Fruit fly (Drosophila melanogaster) whole organism, embryonic: Measurements from ENCODE around the gene CG9360.

Experiments
- Atf-2 ChIP-seq: fragments of 200-800 bp; sonication (Bioruptor generic); optimal IDR thresholded peaks from 2 replicates; lab custom pipeline; 2016; ENCODE audit warnings: missing biosample characterization, missing genetic modification characterization
- B-H2 ChIP-seq: fragments of 200-800 bp; sonication (Bioruptor generic); optimal IDR thresholded peaks from 2 replicates; lab custom pipeline; 2018; ENCODE audit warnings: missing biosample characterization, mild to moderate bottlenecking, missing genetic modification characterization
- CG10654 ChIP-seq: fragments of 200-800 bp; sonication (Bioruptor generic); optimal IDR thresholded peaks from 2 replicates; lab custom pipeline; 2016; ENCODE audit warnings: missing biosample characterization, missing genetic modification characterization
- CG10959 ChIP-seq: fragments of 200-800 bp; sonication (Bioruptor generic); IDR thresholded peaks from 2 replicates; pipeline ENCODE4 v1.3.6; 2022; ENCODE audit warnings: missing biosample characterization, missing genetic modification characterization
- CG12942 ChIP-seq: fragments of 200-800 bp; sonication (Bioruptor generic); optimal IDR thresholded peaks from 3 replicates; lab custom pipeline; 2016; ENCODE audit warnings: missing biosample characterization, missing genetic modification characterization
- CG13894 ChIP-seq: fragments of 200-800 bp; sonication (Bioruptor generic); optimal IDR thresholded peaks from 3 replicates; lab custom pipeline; 2018; ENCODE audit warnings: missing biosample characterization, mild to moderate bottlenecking, missing genetic modification characterization, moderate library complexity
- CG17361 ChIP-seq: fragments of 200-800 bp; sonication (Bioruptor generic); IDR thresholded peaks from 3 replicates; pipeline ENCODE4 v1.3.6; 2022; ENCODE audit warnings: missing biosample characterization, missing genetic modification characterization
- CG17385 ChIP-seq: fragments of 200-800 bp; sonication (Bioruptor generic); optimal IDR thresholded peaks from 3 replicates; lab custom pipeline; 2018; ENCODE audit warnings: missing biosample characterization, mild to moderate bottlenecking, missing genetic modification characterization
- CG17568 ChIP-seq: fragments of 200-800 bp; sonication (Bioruptor generic); optimal IDR thresholded peaks from 2 replicates; lab custom pipeline; 2018; ENCODE audit warnings: missing biosample characterization, mild to moderate bottlenecking, missing genetic modification characterization, moderate library complexity
- CG3065 ChIP-seq: fragments of 200-800 bp; sonication (Bioruptor generic); optimal IDR thresholded peaks from 2 replicates; lab custom pipeline; 2016; ENCODE audit warnings: missing biosample characterization, missing genetic modification characterization
- CG32767 ChIP-seq: fragments of 200-800 bp; sonication (Bioruptor generic); IDR thresholded peaks from 2 replicates; pipeline ENCODE4 v1.3.6; 2022; ENCODE audit warnings: missing biosample characterization, missing genetic modification characterization
- CG34376 ChIP-seq: fragments of 200-800 bp; sonication (Bioruptor generic); optimal IDR thresholded peaks from 2 replicates; lab custom pipeline; 2018; ENCODE audit warnings: missing biosample characterization, mild to moderate bottlenecking, missing genetic modification characterization
- CG43689 ChIP-seq: fragments of 200-800 bp; sonication (Bioruptor generic); IDR thresholded peaks from 2 replicates; pipeline ENCODE4 v1.3.6; 2022; ENCODE audit warnings: missing biosample characterization, missing genetic modification characterization
- CG7963 ChIP-seq: fragments of 200-800 bp; sonication (Bioruptor generic); IDR thresholded peaks from 3 replicates; pipeline ENCODE4 v1.3.6; 2022; ENCODE audit warnings: missing biosample characterization, missing genetic modification characterization; ENCODE audit not compliant: partially characterized antibody
- CG8765 ChIP-seq: fragments of 200-800 bp; sonication (Bioruptor generic); IDR thresholded peaks from 2 replicates; pipeline ENCODE4 v1.3.6; 2022; ENCODE audit warnings: missing biosample characterization, missing genetic modification characterization
- CHES-1-like ChIP-seq: fragments of 200-800 bp; sonication (Bioruptor generic); optimal IDR thresholded peaks from 2 replicates; lab custom pipeline; 2016; ENCODE audit warnings: missing biosample characterization, missing genetic modification characterization
- D ChIP-seq, 2 experiments: fragments of 200-800 bp in 1 of 2; fragments of >200 bp in 1 of 2; sonication (Bioruptor generic) in 1 of 2; optimal IDR thresholded peaks; 2 replicates in 1 of 2; 3 replicates in 1 of 2; lab custom pipeline; 2017; ENCODE audit warnings: mild to moderate bottlenecking in 1 of 2, missing biosample characterization in 1 of 2, missing genetic modification characterization in 1 of 2, missing genetic modification reagents in 1 of 2
- Dad ChIP-seq: fragments of 200-800 bp; sonication (Bioruptor generic); optimal IDR thresholded peaks from 3 replicates; lab custom pipeline; 2016; ENCODE audit warnings: missing biosample characterization, missing genetic modification characterization
- Dbx ChIP-seq: fragments of 200-800 bp; sonication (Bioruptor generic); IDR thresholded peaks from 3 replicates; pipeline ENCODE4 v1.3.6; 2022; ENCODE audit warnings: missing biosample characterization, missing genetic modification characterization
- E2f2 ChIP-seq: fragments of 200-800 bp; sonication (Bioruptor generic); IDR thresholded peaks from 2 replicates; pipeline ENCODE4 v1.3.6; 2022; ENCODE audit warnings: missing biosample characterization, missing genetic modification characterization
- Eip74EF ChIP-seq, 2 experiments: fragments of 200-800 bp in 1 of 2; fragments of >200 bp in 1 of 2; sonication (Bioruptor generic) in 1 of 2; optimal IDR thresholded peaks; 2 replicates each; lab custom pipeline; 2017 to 2019; ENCODE audit warnings: missing biosample characterization in 2 of 2, missing genetic modification characterization in 2 of 2, mild to moderate bottlenecking in 1 of 2, moderate library complexity in 1 of 2
- Fer1 ChIP-seq: fragments of 200-800 bp; sonication (Bioruptor generic); optimal IDR thresholded peaks from 2 replicates; lab custom pipeline; 2017; ENCODE audit warnings: missing biosample characterization, mild to moderate bottlenecking, missing genetic modification characterization
- Fer3 ChIP-seq: fragments of 200-800 bp; sonication (Bioruptor generic); optimal IDR thresholded peaks from 2 replicates; lab custom pipeline; 2018; ENCODE audit warnings: missing biosample characterization, mild to moderate bottlenecking, missing genetic modification characterization, moderate library complexity
- H2.0 ChIP-seq: fragments of 200-800 bp; sonication (Bioruptor generic); IDR thresholded peaks from 2 replicates; pipeline ENCODE4 v1.3.6; 2022; ENCODE audit warnings: missing biosample characterization, missing genetic modification characterization
- HLH3B ChIP-seq: fragments of 200-800 bp; sonication (Bioruptor generic); IDR thresholded peaks from 2 replicates; pipeline ENCODE4 v1.3.6; 2022; ENCODE audit warnings: missing biosample characterization, missing genetic modification characterization
- HLH4C ChIP-seq: fragments of 200-800 bp; sonication (Bioruptor generic); IDR thresholded peaks from 3 replicates; pipeline ENCODE4 v1.3.6; 2022; ENCODE audit warnings: missing biosample characterization, missing genetic modification characterization; ENCODE audit not compliant: partially characterized antibody
- Nf-YC ChIP-seq: fragments of 200-800 bp; optimal IDR thresholded peaks from 3 replicates; lab custom pipeline; 2019; ENCODE audit warnings: missing biosample characterization, mild to moderate bottlenecking, missing genetic modification characterization, moderate library complexity
- NfI ChIP-seq: fragments of 200-800 bp; sonication (Bioruptor generic); optimal IDR thresholded peaks from 3 replicates; lab custom pipeline; 2018; ENCODE audit warnings: missing biosample characterization, mild to moderate bottlenecking, missing genetic modification characterization, moderate library complexity
- Sry-β ChIP-seq: fragments of 200-800 bp; sonication (Bioruptor generic); optimal IDR thresholded peaks from 2 replicates; lab custom pipeline; 2018; ENCODE audit warnings: missing biosample characterization, mild to moderate bottlenecking, missing genetic modification characterization, moderate library complexity
- al ChIP-seq: fragments of 200-800 bp; sonication (Bioruptor generic); IDR thresholded peaks from 2 replicates; pipeline ENCODE4 v1.3.6; 2022; ENCODE audit warnings: missing biosample characterization, missing genetic modification characterization
- ap ChIP-seq: fragments of 200-800 bp; sonication (Bioruptor generic); IDR thresholded peaks from 2 replicates; pipeline ENCODE4 v1.3.6; 2022; ENCODE audit warnings: missing biosample characterization, missing genetic modification characterization
- ase ChIP-seq: fragments of 200-800 bp; sonication (Bioruptor generic); IDR thresholded peaks from 3 replicates; pipeline ENCODE4 v1.3.6; 2022; ENCODE audit warnings: missing biosample characterization, missing genetic modification characterization
- az2 ChIP-seq: fragments of 200-800 bp; sonication (Bioruptor generic); optimal IDR thresholded peaks from 3 replicates; lab custom pipeline; 2016; ENCODE audit warnings: missing biosample characterization, missing genetic modification characterization
- bigmax ChIP-seq: fragments of 200-800 bp; sonication (Bioruptor generic); optimal IDR thresholded peaks from 2 replicates; lab custom pipeline; 2018; ENCODE audit warnings: missing biosample characterization, mild to moderate bottlenecking, missing genetic modification characterization
- caup ChIP-seq: fragments of 200-800 bp; sonication (Bioruptor generic); optimal IDR thresholded peaks from 3 replicates; lab custom pipeline; 2017; ENCODE audit warnings: missing biosample characterization, mild to moderate bottlenecking, missing genetic modification characterization, moderate library complexity; ENCODE audit not compliant: severe bottlenecking
- crc ChIP-seq: fragments of 200-800 bp; sonication (Bioruptor generic); optimal IDR thresholded peaks from 2 replicates; lab custom pipeline; 2016; ENCODE audit warnings: missing biosample characterization, missing genetic modification characterization
- croc ChIP-seq: fragments of 200-800 bp; sonication (Bioruptor generic); conservative IDR thresholded peaks from 3 replicates; pipeline ENCODE4 v1.3.6; 2022; ENCODE audit warnings: missing biosample characterization, missing genetic modification characterization
- dan ChIP-seq: fragments of 200-800 bp; sonication (Bioruptor generic); IDR thresholded peaks from 2 replicates; pipeline ENCODE4 v1.3.6; 2022; ENCODE audit warnings: missing biosample characterization, missing genetic modification characterization
- dpn ChIP-seq, 2 experiments: fragments of 200-800 bp; sonication (Bioruptor generic); optimal IDR thresholded peaks; 3 replicates each; lab custom pipeline; 2016; ENCODE audit warnings: missing biosample characterization in 2 of 2, missing genetic modification characterization in 2 of 2
- dysf ChIP-seq: fragments of 200-800 bp; sonication (Bioruptor generic); IDR thresholded peaks from 3 replicates; pipeline ENCODE4 v1.3.6; 2022; ENCODE audit warnings: missing biosample characterization, missing genetic modification characterization
- ems ChIP-seq: fragments of 200-800 bp; sonication (Bioruptor generic); optimal IDR thresholded peaks from 3 replicates; lab custom pipeline; 2016; ENCODE audit warnings: missing biosample characterization, missing genetic modification characterization
- fd102C ChIP-seq: fragments of 200-800 bp; sonication (Bioruptor generic); optimal IDR thresholded peaks from 2 replicates; lab custom pipeline; 2018; ENCODE audit warnings: missing biosample characterization, mild to moderate bottlenecking, missing genetic modification characterization, moderate library complexity
- insv ChIP-seq, 2 experiments: fragments of 200-800 bp; sonication (Bioruptor generic); optimal IDR thresholded peaks; 3 replicates each; lab custom pipeline; 2016 to 2018; ENCODE audit warnings: missing biosample characterization in 2 of 2, missing genetic modification characterization in 2 of 2
- lov ChIP-seq, 2 experiments: fragments of 200-800 bp in 1 of 2; fragments of >200 bp in 1 of 2; sonication (Bioruptor generic) in 1 of 2; IDR thresholded peaks in 1 of 2; optimal IDR thresholded peaks in 1 of 2; 2 replicates in 1 of 2; 3 replicates in 1 of 2; pipeline versions ENCODE4 v1.3.6 to Lab custom; 2017 to 2022; ENCODE audit warnings: missing biosample characterization in 1 of 2, missing genetic modification characterization in 1 of 2
- pan ChIP-seq, 4 experiments: fragments of >200 bp in 3 of 4; fragments of 200-800 bp in 1 of 4; sonication (Bioruptor generic) in 1 of 4; optimal IDR thresholded peaks in 3 of 4; IDR thresholded peaks in 1 of 4; 2 replicates each; pipeline versions ENCODE4 v1.3.6 to Lab custom; 2017 to 2022; ENCODE audit warnings: missing biosample characterization in 2 of 4, missing genetic modification characterization in 2 of 4, mixed read lengths in 1 of 4
- sim ChIP-seq: fragments of 200-800 bp; sonication (Bioruptor generic); IDR thresholded peaks from 2 replicates; pipeline ENCODE4 v1.3.6; 2022; ENCODE audit warnings: missing biosample characterization, missing genetic modification characterization
- twi ChIP-seq: fragments of 200-800 bp; optimal IDR thresholded peaks from 2 replicates; lab custom pipeline; 2019; ENCODE audit warnings: missing biosample characterization, mild to moderate bottlenecking, missing genetic modification characterization, moderate library complexity
- unpg ChIP-seq: fragments of 200-800 bp; sonication (Bioruptor generic); optimal IDR thresholded peaks from 3 replicates; lab custom pipeline; 2018; ENCODE audit warnings: missing biosample characterization, mild to moderate bottlenecking, missing genetic modification characterization, moderate library complexity
- zfh2 ChIP-seq: fragments of 200-800 bp; sonication (Bioruptor generic); optimal IDR thresholded peaks from 2 replicates; lab custom pipeline; 2016; ENCODE audit warnings: missing biosample characterization, missing genetic modification characterization

Gene CG9360

DNA sequence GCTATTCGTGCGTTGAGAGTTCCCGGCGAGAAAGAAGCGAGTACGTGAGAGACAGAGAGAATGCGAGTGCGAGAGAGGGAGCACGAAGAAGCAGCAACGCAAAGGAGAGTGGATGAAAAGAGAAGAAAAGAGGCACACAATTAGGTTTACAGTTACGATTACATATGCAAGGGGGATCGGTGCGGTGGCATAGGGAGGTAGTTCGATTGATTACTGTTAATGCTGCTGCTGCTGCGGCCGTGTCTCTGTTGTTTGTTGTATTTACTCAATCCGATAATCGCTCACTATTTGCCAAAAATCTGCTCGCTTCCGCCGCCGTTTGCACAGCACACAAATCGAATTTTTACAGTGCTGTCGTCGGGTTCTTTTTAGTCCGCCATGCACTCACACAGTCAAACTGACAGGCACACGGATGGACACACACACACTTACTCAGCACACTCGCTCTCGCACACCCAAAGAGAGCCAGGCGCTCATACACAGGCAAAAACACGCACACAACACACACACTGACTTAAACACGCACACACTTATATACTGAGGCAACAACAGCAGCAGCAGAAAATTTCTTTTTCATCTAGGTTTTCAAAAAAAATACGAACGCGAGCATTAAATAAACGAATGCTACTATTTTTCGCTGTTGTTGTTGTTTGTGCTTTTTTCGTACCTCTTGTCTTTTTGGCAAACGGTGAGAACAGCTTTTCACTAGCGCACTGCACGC is 50.4 kb downstream of the CG9360 start (continued):
- TF ChIP-seq ems (no peak), twi (tag; lab: Kevin White, UChicago) (no peak), CG13894 (tag; lab: Kevin White, UChicago) (no peak), CG10959 (GFP tag; lab: Robert Waterston, UW) (no peak), fd102C (GFP tag; lab: Kevin White, UChicago) (no peak), D (optimal IDR thresholded peaks at IDR 0.05; lab: Kevin White, UChicago) (no peak), D (GFP tag; optimal IDR thresholded peaks at IDR 0.05; lab: Kevin White, UChicago) (no peak), CG34376 (GFP tag; lab: Kevin White, UChicago) (peak; percentile 35), Dbx (GFP tag; lab: Robert Waterston, UW) (no peak), CG7963 (GFP tag; lab: Robert Waterston, UW) (no peak), CG10654 (GFP tag; lab: Kevin White, UChicago) (no peak), CG17568 (GFP tag; lab: Kevin White, UChicago) (no peak), az2 (no peak), unpg (GFP tag; lab: Kevin White, UChicago) (no peak), CG17361 (GFP tag; lab: Robert Waterston, UW) (no peak), sim (GFP tag; lab: Robert Waterston, UW) (no peak), CHES-1-like (GFP tag; lab: Kevin White, UChicago) (no peak), ap (no peak), Eip74EF (GFP tag; optimal IDR thresholded peaks at IDR 0.05; lab: Kevin White, UChicago) (peak in 1 of 2 experiments; percentile 57), CG3065 (GFP tag; lab: Kevin White, UChicago) (no peak), Fer3 (tag; lab: Kevin White, UChicago) (no peak), Nf-YC (tag; lab: Kevin White, UChicago) (peak; percentile 6), caup (GFP tag; lab: Kevin White, UChicago) (no peak), al (GFP tag; lab: Robert Waterston, UW) (no peak), insv (GFP tag; optimal IDR thresholded peaks at IDR 0.05; lab: Kevin White, UChicago) (no peak), CG8765 (no peak), CG12942 (GFP tag; lab: Kevin White, UChicago) (no peak), Fer1 (GFP tag; lab: Kevin White, UChicago) (peak; percentile 21), CG43689 (GFP tag; lab: Robert Waterston, UW) (no peak), ase (GFP tag; lab: Robert Waterston, UW) (no peak), bigmax (GFP tag; lab: Kevin White, UChicago) (no peak), HLH4C (GFP tag; lab: Robert Waterston, UW) (no peak), dpn (GFP tag; optimal IDR thresholded peaks at IDR 0.05; lab: Kevin White, UChicago) (no peak), crc (no peak), E2f2 (no peak), dysf (GFP tag; lab: Robert Waterston, UW) (no peak), pan (optimal IDR thresholded peaks at IDR 0.05; lab: Kevin White, UChicago) (no peak), pan (GFP tag; optimal IDR thresholded peaks at IDR 0.05 in 1 of 2, IDR thresholded peaks at IDR 0.05 in 1 of 2) (no peak), croc (GFP tag; lab: Robert Waterston, UW) (no peak), CG17385 (GFP tag; lab: Kevin White, UChicago) (peak; percentile 44), HLH3B (no peak), lov (optimal IDR thresholded peaks at IDR 0.05; lab: Kevin White, UChicago) (no peak), lov (GFP tag; IDR thresholded peaks at IDR 0.05; lab: Robert Waterston, UW) (no peak), H2.0 (GFP tag; lab: Robert Waterston, UW) (no peak), NfI (GFP tag; lab: Kevin White, UChicago) (no peak), B-H2 (GFP tag; lab: Kevin White, UChicago) (no peak), Dad (GFP tag; lab: Kevin White, UChicago) (no peak), zfh2 (no peak), dan (GFP tag; lab: Robert Waterston, UW) (no peak), CG32767 (GFP tag; lab: Robert Waterston, UW) (no peak), Atf-2 (no peak), Sry-β (GFP tag; lab: Kevin White, UChicago) (no peak)
